Fruit fly (Drosophila melanogaster) whole organism, pupa: ENCODE results near the gene CG10098.

Experiments used
- CG12605 ChIP-seq: fragments of 200-800 bp; sonication (Bioruptor generic); IDR thresholded peaks from 2 replicates; pipeline ENCODE4 v1.3.6; 2022; ENCODE audit warnings: missing biosample characterization, missing genetic modification characterization
- CG14655 ChIP-seq: fragments of 200-800 bp; sonication (Bioruptor generic); optimal IDR thresholded peaks from 3 replicates; lab custom pipeline; 2017; ENCODE audit warnings: mild to moderate bottlenecking, missing biosample characterization, missing genetic modification reagents, missing genetic modification characterization
- CG15710 ChIP-seq: fragments of 200-800 bp; sonication (Bioruptor generic); optimal IDR thresholded peaks from 2 replicates; lab custom pipeline; 2018; ENCODE audit warnings: missing biosample characterization, mild to moderate bottlenecking, missing genetic modification characterization, moderate library complexity
- CG34367 ChIP-seq: fragments of 200-800 bp; sonication (Bioruptor generic); optimal IDR thresholded peaks from 2 replicates; lab custom pipeline; 2018; ENCODE audit warnings: missing biosample characterization, mild to moderate bottlenecking, missing genetic modification characterization
- CG4496 ChIP-seq: fragments of 200-800 bp; sonication (Bioruptor generic); IDR thresholded peaks from 3 replicates; pipeline ENCODE4 v1.3.6; 2022; ENCODE audit warnings: missing biosample characterization, missing genetic modification characterization
- CG8301 ChIP-seq: fragments of 200-800 bp; sonication (Bioruptor generic); optimal IDR thresholded peaks from 2 replicates; lab custom pipeline; 2018; ENCODE audit warnings: missing biosample characterization, mild to moderate bottlenecking, missing genetic modification characterization
- D1 ChIP-seq: fragments of 200-800 bp; sonication (Bioruptor generic); optimal IDR thresholded peaks from 2 replicates; lab custom pipeline; 2018; ENCODE audit warnings: missing biosample characterization, mild to moderate bottlenecking, missing genetic modification characterization, moderate library complexity
- EcR ChIP-seq: fragments of 200-800 bp; sonication (Bioruptor generic); optimal IDR thresholded peaks from 3 replicates; lab custom pipeline; 2019; ENCODE audit warnings: missing biosample characterization, missing genetic modification characterization, mild to moderate bottlenecking, moderate library complexity, missing genetic modification reagents
- Ets98B ChIP-seq: fragments of 200-800 bp; sonication (Bioruptor generic); IDR thresholded peaks from 2 replicates; pipeline ENCODE4 v1.3.6; 2022; ENCODE audit warnings: missing biosample characterization, missing genetic modification characterization
- Pif1B ChIP-seq: fragments of 200-800 bp; sonication (Bioruptor generic); optimal IDR thresholded peaks from 3 replicates; lab custom pipeline; 2016; ENCODE audit warnings: missing biosample characterization, missing genetic modification characterization
- Snoo ChIP-seq: fragments of 200-800 bp; sonication (Bioruptor generic); optimal IDR thresholded peaks from 3 replicates; lab custom pipeline; 2017; ENCODE audit warnings: missing biosample characterization, mild to moderate bottlenecking, missing genetic modification characterization, inconsistent platforms
- fd96Ca ChIP-seq: fragments of 200-800 bp; sonication (Bioruptor generic); IDR thresholded peaks from 3 replicates; pipeline ENCODE4 v1.3.6; 2022; ENCODE audit warnings: missing biosample characterization, missing genetic modification characterization
- gl ChIP-seq: fragments of 200-800 bp; sonication (Bioruptor generic); optimal IDR thresholded peaks from 2 replicates; lab custom pipeline; 2018; ENCODE audit warnings: missing biosample characterization, mild to moderate bottlenecking, missing genetic modification characterization
- rn ChIP-seq: fragments of 200-800 bp; sonication (Bioruptor generic); IDR thresholded peaks from 2 replicates; pipeline ENCODE4 v1.3.6; 2022; ENCODE audit warnings: missing biosample characterization, missing genetic modification characterization

dm6 chr3R:7154586-7155357 is 30.4 kb downstream of the CG10098 start, which contains the start of gene MAGE:
- TF ChIP-seq CG14655 (GFP tag; lab: Kevin White, UChicago), result no peak
- no peak for TF ChIP-seq fd96Ca
- TF ChIP-seq Snoo (tag; lab: Kevin White, UChicago), result no peak
- TF ChIP-seq Ets98B (GFP tag; lab: Robert Waterston, UW), result no peak
- no peak for TF ChIP-seq CG34367 (tag; lab: Kevin White, UChicago)
- no peak for TF ChIP-seq EcR (GFP tag; lab: Kevin White, UChicago)
- no peak for TF ChIP-seq CG4496 (GFP tag; lab: Robert Waterston, UW)
- no peak for TF ChIP-seq Pif1B (GFP tag; lab: Kevin White, UChicago)
- no peak for TF ChIP-seq rn (GFP tag; lab: Robert Waterston, UW)
- TF ChIP-seq gl (tag; lab: Kevin White, UChicago), result no peak
- TF ChIP-seq CG12605, result no peak
- no peak for TF ChIP-seq D1 (tag; lab: Kevin White, UChicago)
- TF ChIP-seq CG15710 (tag; lab: Kevin White, UChicago), result no peak
- no peak for TF ChIP-seq CG8301
